Worm (Caenorhabditis elegans) whole organism, L2 larva: ENCODE results near the gene srj-18.

Source experiments
- alr-1 ChIP-seq: fragments of 150-350 bp; optimal IDR thresholded peaks from 2 replicates; lab custom pipeline; 2014; ENCODE audit warnings: missing biosample characterization, missing genetic modification characterization
- fos-1 ChIP-seq: fragments of 150-350 bp; optimal IDR thresholded peaks from 2 replicates; lab custom pipeline; 2014; ENCODE audit warnings: missing biosample characterization, missing genetic modification characterization
- skn-1 ChIP-seq: sonication (generic microtip); optimal IDR thresholded peaks from 2 replicates; lab custom pipeline; 2017; ENCODE audit warnings: missing biosample characterization, missing genetic modification characterization
- unc-39 ChIP-seq: fragments of 150-350 bp; optimal IDR thresholded peaks from 2 replicates; lab custom pipeline; 2014; ENCODE audit warnings: missing biosample characterization, missing genetic modification characterization
- unc-62 ChIP-seq: fragments of 150-350 bp; optimal IDR thresholded peaks from 2 replicates; lab custom pipeline; 2014; ENCODE audit warnings: missing biosample characterization, missing genetic modification reagents, missing genetic modification characterization
- ztf-11 ChIP-seq: sonication (generic microtip); optimal IDR thresholded peaks from 2 replicates; lab custom pipeline; 2017; ENCODE audit warnings: missing biosample characterization, missing genetic modification characterization

DNA sequence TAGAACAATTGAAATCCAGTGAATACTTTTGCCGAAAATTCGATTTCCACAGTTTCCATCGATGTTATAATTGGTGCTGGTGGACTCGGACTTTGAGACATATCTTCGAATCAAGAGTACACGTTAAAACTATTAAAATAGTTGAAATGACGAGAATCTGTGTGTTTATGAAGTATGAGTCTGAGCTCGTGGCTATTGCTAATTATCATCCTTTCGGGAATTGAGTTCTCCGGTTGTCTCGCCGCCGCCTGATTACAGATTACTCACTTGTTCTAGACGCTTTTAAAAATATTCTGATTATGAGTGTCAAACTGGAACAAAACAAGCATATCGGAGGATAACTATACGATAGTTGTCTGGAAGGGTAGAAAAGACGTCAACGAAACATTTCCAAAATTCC lies 36.0 kb upstream of the srj-18 start, which contains the start of gene srg-56:
- TF ChIP-seq unc-39 (tag; lab: Kevin White, UChicago): no peak
- TF ChIP-seq ztf-11 (tag; lab: Kevin White, UChicago): no peak
- no peak for TF ChIP-seq unc-62 (GFP tag; lab: Kevin White, UChicago)
- no peak for TF ChIP-seq alr-1
- no peak for TF ChIP-seq fos-1 (tag; lab: Kevin White, UChicago)
- no peak for TF ChIP-seq skn-1
